Worm (Caenorhabditis elegans) whole organism, mixed stage, embryonic: ENCODE measurements around the gene tbc-11.

Experiments used
- nhr-237 ChIP-seq: fragments of 150-350 bp; optimal IDR thresholded peaks from 2 replicates; lab custom pipeline; 2014; ENCODE audit warnings: missing biosample characterization, missing genetic modification characterization
- pha-4 ChIP-seq: fragments of 150-350 bp; optimal IDR thresholded peaks from 2 replicates; lab custom pipeline; 2018; ENCODE audit warnings: missing biosample characterization, missing genetic modification reagents, missing genetic modification characterization
- unc-62 ChIP-seq: fragments of 150-350 bp; optimal IDR thresholded peaks from 2 replicates; lab custom pipeline; 2014; ENCODE audit warnings: missing biosample characterization, missing genetic modification reagents, missing genetic modification characterization

- TF ChIP-seq nhr-237 (tag; lab: Kevin White, UChicago) (no peak), unc-62 (no peak), pha-4 (no peak)
These were observed 22.2 kb upstream of the tbc-11 start, which contains the start of gene ZC13.10 for ce11 chrX:902512-902911.
